Worm (Caenorhabditis elegans): ENCODE results near the gene F52E1.2.

DNA sequence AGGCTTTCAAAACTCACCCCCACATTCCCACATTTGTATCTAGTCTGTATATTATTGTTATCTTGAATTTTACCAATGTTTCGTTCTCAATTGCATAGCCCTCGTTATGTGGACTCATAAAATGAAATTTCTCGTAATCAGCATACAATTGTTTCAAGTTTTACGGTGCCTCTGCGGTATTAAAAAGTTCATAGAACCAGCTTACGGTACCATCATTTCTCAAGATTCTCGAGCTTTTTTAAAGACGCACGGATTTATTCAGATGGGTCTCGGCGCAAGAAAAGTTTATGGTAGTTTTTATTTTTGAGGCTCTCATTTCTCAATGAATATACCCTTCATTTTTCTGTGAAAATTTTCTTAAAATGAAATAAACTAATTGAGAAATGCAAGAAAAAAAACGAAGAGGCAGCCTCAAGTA is 4.7 kb downstream of the F52E1.2 start:
- TF ChIP-seq ceh-27 (GFP tag; optimal IDR thresholded peaks at IDR 0.05): no peak
- TF ChIP-seq zfh-2 (GFP tag; conservative IDR thresholded peaks at IDR 0.05): no peak
- no peak for TF ChIP-seq egrh-3 (GFP tag; IDR thresholded peaks at IDR 0.05)
- TF ChIP-seq Y56A3A.18 (GFP tag; IDR thresholded peaks at IDR 0.05): 0 out of 2 replicates have a peak, but pooled peaks have one; percentile 62
- no peak for TF ChIP-seq sea-2 (GFP tag; IDR thresholded peaks at IDR 0.05)
- TF ChIP-seq unc-62 (GFP tag; optimal IDR thresholded peaks at IDR 0.05): no peak
- TF ChIP-seq rcor-1 (GFP tag; IDR thresholded peaks at IDR 0.05): peak; percentile 71
- peak; percentile 69 for TF ChIP-seq F33H1.4 (GFP tag; IDR thresholded peaks at IDR 0.05)
- no peak for TF ChIP-seq mes-4 (tag; optimal IDR thresholded peaks at IDR 0.05)
- TF ChIP-seq ztf-18 (tag; optimal IDR thresholded peaks at IDR 0.05): peak; percentile 55
